Fruit fly (Drosophila melanogaster) whole organism, larva: Measurements from ENCODE around the gene CG4631.
A peak's percentile ranks its signal among the peaks of the same experiment; 100 is the strongest.

Source experiments
- noc ChIP-seq: fragments of 200-800 bp; sonication (Bioruptor generic); optimal IDR thresholded peaks from 3 replicates; lab custom pipeline; 2019; ENCODE audit warnings: missing biosample characterization, mild to moderate bottlenecking, missing genetic modification characterization, moderate library complexity

CG4631 gene

DNA sequence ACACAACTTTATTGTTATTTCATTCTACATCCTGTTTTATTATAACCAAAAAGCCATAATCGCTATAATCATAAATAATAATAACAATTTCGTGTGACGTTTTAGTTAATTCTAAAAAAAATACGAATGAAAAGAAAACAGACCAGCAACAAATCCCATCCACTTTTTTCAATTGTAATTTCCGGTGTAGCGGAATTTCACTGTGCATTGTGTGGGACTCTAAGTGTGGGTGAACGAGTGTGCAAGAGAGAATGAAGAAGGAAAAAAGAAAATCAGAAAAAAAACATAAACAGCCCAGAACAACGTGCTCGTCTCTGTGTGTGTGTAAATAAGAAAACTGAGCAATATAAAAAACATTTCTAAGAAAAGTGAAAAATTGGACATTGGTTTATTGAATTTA lies 4.9 kb upstream of the CG4631 start:
- no peak for TF ChIP-seq noc

DNA sequence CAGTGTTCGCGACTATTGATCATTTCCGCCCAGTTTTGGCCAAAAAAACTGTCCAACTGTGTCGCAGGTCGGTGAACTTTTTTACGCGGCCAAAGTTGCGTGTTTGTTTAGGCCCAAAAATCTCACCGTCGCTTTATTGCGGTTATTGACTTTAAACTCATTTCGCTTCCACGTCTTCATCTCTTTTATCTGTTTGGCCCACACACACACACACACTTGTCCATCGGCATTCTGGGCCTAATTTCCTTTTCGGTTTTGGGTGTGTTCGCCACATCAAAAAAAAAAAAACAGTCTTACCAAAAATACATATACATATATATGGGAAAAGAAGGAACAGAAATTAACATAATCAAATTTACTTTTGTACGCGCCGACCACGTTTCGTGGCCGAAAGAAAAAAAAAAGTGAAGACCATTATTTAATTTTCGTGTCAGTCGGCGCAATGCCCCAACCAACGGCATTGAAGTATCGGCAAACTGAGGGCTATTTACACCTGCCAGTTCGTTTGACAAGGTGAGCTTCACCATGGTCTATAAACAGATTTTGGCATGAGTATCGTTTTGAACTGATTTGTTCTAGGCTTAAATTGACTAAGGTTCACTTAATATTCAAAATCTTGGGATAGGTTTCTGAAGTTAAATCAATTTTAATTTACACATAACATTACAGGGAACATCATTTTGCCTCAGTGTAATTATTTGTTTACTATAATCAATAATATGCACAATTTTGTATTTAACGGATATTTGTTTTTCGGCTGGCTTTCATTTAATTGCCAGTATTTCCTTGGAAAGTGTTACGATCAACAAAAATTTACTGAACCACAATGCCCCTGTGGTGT lies 1.9 kb upstream of the CG4631 start, which contains the start of gene CG31815:
Gene CG31815, plus strand, starts transcription at position 791 of the 841 bp plus-strand sequence.
- no peak for TF ChIP-seq noc

DNA sequence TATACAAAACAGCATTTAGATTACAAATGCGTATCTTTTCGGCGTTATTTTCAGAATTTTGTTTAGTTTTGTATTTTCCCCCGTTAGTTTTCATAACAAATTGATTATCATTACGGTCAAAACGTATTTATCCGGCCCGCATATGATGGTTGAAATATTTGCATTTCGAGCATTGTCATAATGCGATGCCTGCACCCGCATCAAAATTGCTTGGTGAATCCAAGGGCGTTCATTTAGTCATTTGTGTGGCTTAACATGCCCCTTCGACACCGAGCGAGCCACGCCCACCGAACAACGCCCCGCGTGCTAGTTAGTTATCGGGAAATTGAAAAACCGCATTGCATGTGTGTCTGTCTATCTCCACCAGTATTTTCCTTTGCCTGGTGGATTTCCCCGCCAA lies 9.1 kb downstream of the CG4631 start:
- no peak for TF ChIP-seq noc

DNA sequence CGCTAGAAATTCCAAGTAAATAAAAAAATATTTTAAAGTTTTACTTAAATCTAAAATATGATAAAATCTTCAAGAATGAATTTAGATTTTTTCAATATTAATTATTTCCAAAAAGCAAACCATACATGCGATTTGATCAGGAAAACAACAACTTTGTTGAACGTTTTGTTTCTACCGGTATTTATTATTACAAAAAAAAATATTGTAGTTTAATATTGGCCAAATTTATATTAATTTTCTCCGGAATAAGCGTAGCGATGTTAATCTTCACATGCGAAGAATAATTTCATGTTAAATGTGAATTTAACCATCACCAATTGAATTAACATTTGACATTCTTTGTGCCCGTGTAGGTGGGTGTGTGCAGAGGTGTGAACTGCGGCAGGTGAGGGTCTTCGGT lies 11.8 kb downstream of the CG4631 start:
- no peak for TF ChIP-seq noc

DNA sequence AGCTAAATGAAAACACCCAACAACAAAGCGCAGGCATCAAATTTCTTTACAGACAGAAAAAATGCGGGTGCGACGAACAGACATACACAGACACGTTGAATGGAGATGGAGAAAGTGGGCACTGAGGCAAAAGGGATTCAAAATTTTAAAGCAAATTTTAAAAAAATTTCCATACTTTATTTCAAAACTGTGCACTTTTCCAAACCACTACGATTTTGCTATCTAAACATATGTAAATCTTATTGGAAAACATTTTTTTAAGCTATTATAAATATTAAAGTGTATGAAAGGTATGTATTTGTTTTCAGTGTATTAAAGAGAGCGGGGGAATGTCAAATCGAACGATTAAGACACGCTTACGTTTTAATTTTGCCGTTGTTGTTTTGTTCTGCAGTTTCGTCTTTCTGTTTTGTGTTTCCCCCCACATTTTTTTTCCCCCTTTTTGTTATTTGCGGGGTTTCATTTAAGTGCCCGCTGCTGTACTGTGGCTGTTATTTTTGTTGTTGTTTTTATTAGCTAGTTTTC lies 13.3 kb downstream of the CG4631 start:
- TF ChIP-seq noc: no peak

DNA sequence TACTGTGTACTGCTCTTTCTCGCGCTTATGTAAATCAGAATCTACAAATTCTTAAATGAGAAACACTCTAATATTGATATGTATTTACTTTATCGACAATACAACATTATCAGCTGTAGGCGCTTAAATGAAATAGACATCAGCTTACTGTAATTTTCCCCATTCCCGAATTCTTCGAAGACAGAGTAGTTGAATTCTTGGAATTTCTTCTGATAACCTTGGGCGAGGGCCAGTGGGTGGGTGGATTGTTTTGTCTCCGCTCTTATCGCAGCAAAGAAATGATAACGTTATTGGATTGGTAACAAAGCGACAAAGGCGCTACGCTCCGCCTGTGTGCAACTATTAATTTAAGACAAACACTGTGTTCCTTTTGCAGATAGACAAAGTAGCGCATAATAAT lies 14.3 kb downstream of the CG4631 start:
- TF ChIP-seq noc: no peak

DNA sequence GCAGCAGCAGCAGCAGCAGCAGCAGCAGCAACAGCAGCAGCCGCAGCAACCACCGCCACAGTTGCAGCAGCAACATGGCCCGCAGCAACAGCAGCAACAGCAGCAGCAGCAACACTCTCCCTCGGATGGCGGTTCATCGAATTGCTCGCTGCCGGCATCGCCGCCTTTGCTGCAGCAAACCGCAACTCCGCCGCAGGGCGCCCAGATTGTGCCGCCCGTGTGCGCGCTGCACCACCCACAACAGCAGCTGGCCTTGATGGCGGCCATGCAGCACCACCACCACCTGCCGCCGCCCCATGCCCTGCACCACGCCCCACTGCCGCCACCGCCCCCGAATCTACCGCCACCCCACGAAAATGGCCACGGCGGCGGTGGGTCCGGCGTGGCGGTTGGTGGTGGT lies 15.0 kb downstream of the CG4631 start:
- no peak for TF ChIP-seq noc

DNA sequence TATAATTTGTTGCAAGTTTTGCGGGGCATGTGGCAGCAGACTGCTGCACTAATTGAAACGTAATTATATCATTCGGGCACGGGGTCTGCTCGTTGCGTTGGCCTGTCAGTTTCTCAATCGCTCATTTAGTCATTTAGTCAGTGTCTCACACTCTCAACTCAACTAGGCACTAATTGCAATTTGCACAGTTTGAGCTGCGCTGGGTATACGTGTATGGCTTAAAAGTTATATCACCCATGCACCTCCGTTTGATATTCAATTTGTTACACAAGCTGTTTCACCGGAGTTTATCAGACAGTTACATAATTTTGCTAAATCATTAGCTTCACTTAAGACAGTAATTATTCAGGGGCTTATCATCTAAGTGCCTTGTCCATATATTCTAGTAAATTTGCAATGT lies 20.8 kb downstream of the CG4631 start:
- no peak for TF ChIP-seq noc

DNA sequence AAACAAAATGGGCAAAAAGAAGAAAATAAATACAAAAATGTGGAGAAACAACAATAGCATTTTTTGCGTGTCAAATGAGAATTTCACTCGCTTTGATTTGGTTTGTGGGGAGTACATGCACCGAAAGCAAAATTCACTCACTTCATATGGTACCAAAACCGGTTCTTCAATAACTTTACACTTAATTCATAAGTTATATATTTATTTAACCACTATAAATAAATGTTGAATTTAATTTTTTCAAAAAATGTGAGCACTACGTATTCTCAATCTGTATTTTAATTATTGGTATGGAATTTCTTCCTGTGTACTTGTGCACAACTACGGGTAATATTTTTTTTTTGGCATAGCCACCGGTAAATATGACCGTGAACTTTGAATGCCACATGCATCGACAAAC lies 22.0 kb downstream of the CG4631 start:
- TF ChIP-seq noc: no peak

DNA sequence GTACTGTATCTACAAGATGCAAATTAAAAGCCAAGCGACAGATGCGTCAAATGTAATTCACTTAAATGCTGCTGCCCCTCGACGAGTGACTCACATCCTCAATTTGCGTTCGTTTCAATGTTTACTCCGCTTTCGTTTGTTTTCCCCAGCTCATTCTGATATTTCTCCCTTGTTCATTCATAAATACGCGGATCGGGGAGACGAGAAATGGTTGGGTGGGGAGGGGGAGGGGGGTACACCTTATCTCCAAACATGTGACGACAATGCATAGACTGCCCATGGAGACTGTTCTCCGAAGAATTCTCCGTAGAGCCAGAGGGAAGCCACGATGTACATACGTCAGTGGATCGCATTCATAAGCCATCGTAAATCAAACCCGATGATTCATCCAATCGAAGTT lies 30.2 kb downstream of the CG4631 start:
- TF ChIP-seq noc: no peak

DNA sequence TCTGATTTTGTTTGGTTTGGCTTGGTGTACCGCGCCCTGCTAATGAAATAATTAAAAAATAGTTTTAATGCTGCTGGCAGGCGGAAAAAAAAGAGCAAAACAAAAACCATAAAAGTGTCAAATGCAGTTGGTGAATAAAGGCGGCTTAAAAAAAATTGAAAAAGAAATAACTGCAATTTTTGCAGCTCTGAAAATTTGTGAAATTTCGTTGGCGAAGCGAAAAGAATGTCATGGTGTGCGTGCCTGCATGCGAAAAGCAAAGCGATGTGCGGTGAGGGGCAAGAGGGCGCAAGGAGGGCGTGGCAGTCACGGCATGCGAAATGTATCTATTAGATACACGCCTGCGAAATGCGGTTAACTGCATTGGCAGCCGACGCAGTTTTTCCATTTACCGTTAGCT lies 31.2 kb downstream of the CG4631 start:
- TF ChIP-seq noc: no peak

DNA sequence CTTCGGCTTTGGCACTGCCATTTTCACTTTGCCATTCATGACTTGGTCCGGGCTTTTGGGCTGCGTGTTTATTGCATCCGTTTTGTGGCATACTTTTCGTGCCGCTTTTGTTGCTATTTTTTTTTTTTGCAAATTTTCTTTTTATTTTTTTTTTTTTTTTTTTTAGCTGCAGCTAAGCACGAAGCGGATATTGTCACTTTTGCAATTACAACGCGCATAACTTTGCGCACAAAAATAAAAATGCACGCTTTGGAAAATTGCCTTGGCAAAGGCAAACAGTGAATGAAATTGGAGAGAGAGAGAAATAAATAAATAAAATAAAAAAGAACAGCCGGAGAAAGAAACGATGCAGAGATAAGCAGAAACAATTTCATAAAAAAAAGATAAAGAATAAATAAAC lies 33.7 kb downstream of the CG4631 start:
- no peak for TF ChIP-seq noc

DNA sequence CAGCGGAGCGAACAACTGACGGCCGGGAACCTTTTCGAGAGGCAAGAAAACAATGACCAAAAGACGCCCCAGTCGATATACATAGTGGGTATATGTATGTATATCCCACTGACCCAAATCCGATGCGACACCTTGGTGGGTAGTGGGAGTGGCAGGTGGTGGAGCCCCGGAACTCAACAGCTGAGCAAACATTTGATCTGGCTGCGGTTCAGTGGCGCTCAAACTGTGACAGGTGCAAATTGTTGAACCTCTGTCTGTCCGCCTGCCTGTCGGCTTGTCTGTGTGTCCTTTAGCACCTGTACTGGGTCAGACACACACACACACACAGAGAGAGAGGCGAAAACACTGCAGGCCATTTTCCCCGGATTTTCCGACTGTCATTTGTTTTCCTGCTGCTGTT lies 36.3 kb downstream of the CG4631 start:
- TF ChIP-seq noc: no peak

DNA sequence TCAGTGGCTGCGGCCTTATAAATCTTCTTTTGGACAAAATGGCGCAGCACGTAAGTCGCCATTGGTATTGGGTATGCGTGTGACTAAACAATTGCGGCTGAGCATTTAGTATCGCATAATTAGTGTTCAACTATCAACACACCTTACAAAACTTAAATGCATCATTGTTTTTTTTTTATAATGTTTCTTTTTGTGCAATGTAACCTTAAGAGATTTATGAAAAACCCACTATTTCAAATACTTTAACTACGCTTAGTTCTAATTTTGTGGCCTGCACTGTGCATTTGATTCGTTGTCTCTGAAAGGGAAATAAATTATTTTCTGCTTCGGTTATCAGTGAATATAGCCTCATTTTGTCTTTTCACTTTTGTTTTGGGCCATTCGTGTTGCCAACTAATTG lies 36.8 kb downstream of the CG4631 start:
- peak; percentile 60 for TF ChIP-seq noc

DNA sequence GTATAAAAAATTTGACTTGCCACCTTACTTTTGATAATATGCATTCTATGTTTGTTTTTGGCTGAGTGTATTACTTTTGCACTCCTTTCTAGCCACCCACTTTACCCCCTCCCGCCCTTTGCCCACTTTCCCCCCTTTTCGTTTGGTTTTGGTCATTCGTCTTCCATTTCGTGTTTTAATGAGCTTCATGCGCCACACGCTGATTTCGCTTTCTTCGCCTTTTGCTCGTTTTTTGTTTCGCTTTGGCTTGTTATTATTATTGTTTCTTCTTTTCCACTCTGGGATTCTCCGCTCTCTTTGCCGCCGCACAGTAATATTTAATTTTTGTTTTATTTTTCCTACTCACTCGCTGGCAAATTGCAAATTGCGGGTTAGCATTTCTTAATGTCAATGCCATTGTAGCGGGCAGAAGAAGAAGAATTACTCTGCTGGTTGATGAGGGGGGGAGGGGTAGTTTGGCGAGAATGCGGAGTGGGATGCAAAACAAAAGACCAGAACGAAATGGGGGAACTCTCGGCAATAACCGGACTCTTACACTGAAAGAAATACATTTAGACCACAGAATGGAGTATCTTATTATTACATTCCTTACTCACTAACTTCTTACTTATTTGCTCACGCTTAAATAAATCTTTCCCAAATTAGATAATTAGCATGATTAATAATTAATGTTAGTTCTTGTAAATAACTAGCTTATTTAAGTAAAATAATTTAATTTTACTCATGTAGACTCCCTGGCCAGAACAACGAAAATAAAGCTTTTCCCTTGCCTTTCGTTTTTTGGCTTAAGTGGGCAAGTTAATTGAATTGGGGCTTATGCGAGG lies 38.5 kb downstream of the CG4631 start:
- TF ChIP-seq noc: no peak

DNA sequence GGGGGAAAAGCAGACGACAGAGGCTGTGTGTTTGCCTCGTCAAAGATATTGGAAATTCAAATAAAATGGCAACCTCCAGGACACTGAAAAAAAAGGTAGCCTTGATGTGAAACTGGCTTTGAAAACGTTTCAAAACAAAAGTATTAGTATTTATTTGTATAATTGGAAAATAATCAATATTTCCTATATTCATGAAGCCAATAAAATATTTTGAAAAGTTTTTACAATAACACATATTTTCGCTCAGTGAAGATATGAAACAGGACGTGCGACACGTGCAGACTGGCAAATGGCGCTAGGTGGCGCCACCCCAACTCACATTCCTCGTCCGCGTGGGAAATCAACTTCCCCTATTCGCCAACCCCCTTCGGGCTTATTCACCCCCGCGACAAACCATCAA lies 40.6 kb downstream of the CG4631 start:
- TF ChIP-seq noc: no peak

DNA sequence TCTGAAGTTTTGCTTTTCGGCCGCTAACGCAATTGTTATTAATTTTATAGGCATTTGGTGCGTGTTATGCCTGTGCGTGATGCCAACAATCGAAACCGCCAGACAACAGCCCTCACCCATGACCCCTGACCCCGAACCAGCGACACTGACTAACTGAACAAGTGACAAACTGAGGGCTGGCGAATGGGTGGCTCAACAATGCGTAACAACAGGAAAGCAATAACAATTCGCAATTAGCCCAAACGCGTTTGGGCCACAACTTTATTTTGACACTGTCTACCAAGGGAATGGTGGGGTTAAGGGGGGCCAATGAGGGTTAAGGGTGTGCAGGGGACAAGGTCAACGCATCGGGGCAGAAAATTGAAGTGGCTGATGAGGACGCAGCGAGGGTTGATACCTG lies 41.8 kb downstream of the CG4631 start:
- TF ChIP-seq noc: no peak

DNA sequence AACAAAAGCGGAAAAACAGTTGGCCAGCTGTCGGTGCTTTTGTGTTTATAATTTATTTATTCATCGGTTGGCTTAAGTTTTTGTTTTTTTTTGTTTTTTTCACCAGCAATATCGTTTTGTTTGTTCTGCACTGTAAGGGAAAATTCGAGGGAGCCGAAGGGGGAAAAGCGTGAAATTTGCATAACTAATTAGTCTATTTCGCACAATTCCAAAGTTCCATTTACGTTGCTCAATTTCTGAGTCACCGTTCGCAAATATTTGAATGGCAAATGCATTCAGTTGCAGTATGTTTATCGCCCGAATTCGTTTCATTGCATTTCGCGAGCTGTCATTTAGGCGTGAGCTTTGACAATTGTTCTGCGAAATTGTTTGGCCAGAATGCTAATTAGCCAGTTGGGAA lies 46.4 kb downstream of the CG4631 start:
- TF ChIP-seq noc: no peak
